Worm (Caenorhabditis elegans): ENCODE measurements around the gene arl-1.

DNA sequence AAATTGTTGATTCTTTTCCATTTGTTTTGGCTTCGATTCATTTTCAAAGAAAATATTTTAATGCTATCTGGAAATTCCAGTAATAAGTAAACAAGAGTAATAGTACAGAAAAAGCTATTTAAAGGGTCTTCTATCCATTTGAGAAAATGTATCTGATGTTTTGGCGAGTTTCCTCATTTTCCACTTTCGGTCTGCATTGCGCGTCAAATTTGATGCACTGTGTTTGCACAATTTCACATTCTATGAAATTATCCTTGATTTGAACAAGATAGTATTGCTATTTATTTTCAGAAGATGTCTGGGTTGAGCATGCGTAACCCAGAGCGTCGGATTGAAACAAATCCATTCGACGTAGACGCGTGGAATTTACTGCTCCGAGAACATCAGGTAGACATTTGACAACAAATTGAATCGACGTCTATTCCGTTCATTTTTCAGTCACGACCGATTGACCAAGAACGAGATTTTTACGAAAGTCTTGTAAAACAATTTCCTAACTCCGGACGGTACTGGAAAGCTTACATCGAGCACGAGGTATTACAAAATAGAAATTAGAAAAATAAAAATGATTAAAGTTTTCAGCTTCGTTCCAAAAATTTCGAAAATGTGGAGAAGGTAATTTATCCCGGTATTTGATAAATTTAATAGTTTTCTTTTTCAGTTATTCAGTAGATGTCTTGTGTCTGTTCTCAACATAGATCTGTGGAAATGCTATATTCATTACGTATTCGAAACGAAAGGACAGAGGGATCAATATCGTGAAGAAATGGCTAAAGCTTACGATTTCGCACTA is 22.0 kb downstream of the arl-1 start, which contains the start of gene suf-1:
- TF ChIP-seq aly-1 (tag; optimal IDR thresholded peaks at IDR 0.05) (no peak), flt-1 (GFP tag; IDR thresholded peaks at IDR 0.05) (no peak), B0310.2 (tag; optimal IDR thresholded peaks at IDR 0.05) (no peak), ama-1 (optimal IDR thresholded peaks at IDR 0.05) (peak; percentile 71), ceh-13 (GFP tag; optimal IDR thresholded peaks at IDR 0.05) (no peak), tbx-37 (GFP tag; conservative IDR thresholded peaks at IDR 0.05) (no peak), F13C5.2 (tag; optimal IDR thresholded peaks at IDR 0.05) (no peak)

Data from whole organism, early embryonic.